Worm (Caenorhabditis elegans) whole organism, L3 larva: Measurements from ENCODE around the gene rbm-42.

ENCODE experiments used
- R02D3.7 ChIP-seq: fragments of 150-350 bp; optimal IDR thresholded peaks from 2 replicates; lab custom pipeline; 2014; ENCODE audit warnings: missing biosample characterization, missing genetic modification characterization
- aly-2 ChIP-seq: fragments of 150-350 bp; optimal IDR thresholded peaks from 2 replicates; lab custom pipeline; 2014; ENCODE audit warnings: missing biosample characterization, missing genetic modification characterization
- ama-1 ChIP-seq: fragments of 150-350 bp; optimal IDR thresholded peaks from 2 replicates; lab custom pipeline; 2018
- ceh-16 ChIP-seq: sonication (generic microtip); optimal IDR thresholded peaks from 2 replicates; lab custom pipeline; 2017; ENCODE audit warnings: missing biosample characterization, missing genetic modification characterization
- ceh-28 ChIP-seq: fragments of 150-350 bp; optimal IDR thresholded peaks from 2 replicates; lab custom pipeline; 2014; ENCODE audit warnings: missing biosample characterization, missing genetic modification reagents, missing genetic modification characterization
- ceh-82 ChIP-seq: fragments of 150-350 bp; optimal IDR thresholded peaks from 2 replicates; lab custom pipeline; 2014; ENCODE audit warnings: missing biosample characterization, missing genetic modification characterization
- ceh-9 ChIP-seq: sonication (generic microtip); optimal IDR thresholded peaks from 2 replicates; lab custom pipeline; 2018; ENCODE audit warnings: missing biosample characterization, missing genetic modification characterization
- daf-12 ChIP-seq: fragments of 150-350 bp; optimal IDR thresholded peaks from 2 replicates; lab custom pipeline; 2014; ENCODE audit warnings: missing biosample characterization, missing genetic modification reagents, missing genetic modification characterization
- egl-5 ChIP-seq: fragments of 150-350 bp; optimal IDR thresholded peaks from 2 replicates; lab custom pipeline; 2017; ENCODE audit warnings: missing biosample characterization, missing genetic modification reagents, missing genetic modification characterization, inconsistent platforms
- elt-1 ChIP-seq: fragments of 150-350 bp; optimal IDR thresholded peaks from 2 replicates; lab custom pipeline; 2014; ENCODE audit warnings: missing biosample characterization, missing genetic modification characterization
- elt-2 ChIP-seq: sonication (generic microtip); optimal IDR thresholded peaks from 2 replicates; lab custom pipeline; 2016; ENCODE audit warnings: missing genetic modification reagents, mild to moderate bottlenecking, missing genetic modification characterization, missing compliant biosample characterization
- elt-3 ChIP-seq, 3 experiments: fragments of 150-350 bp in 1 of 3; sonication (generic microtip) in 2 of 3; optimal IDR thresholded peaks; 2 replicates in 2 of 3; 4 replicates in 1 of 3; lab custom pipeline; 2014 to 2017; ENCODE audit warnings: missing biosample characterization in 3 of 3, missing genetic modification characterization in 3 of 3
- fkh-10 ChIP-seq: sonication (generic microtip); optimal IDR thresholded peaks from 2 replicates; lab custom pipeline; 2017; ENCODE audit warnings: missing biosample characterization, missing genetic modification reagents, missing genetic modification characterization
- fos-1 ChIP-seq: fragments of 150-350 bp; optimal IDR thresholded peaks from 2 replicates; lab custom pipeline; 2014; ENCODE audit warnings: missing biosample characterization, missing genetic modification characterization
- hmg-11 ChIP-seq: sonication (generic microtip); optimal IDR thresholded peaks from 2 replicates; lab custom pipeline; 2016; ENCODE audit warnings: missing genetic modification characterization, missing compliant biosample characterization
- lin-15B ChIP-seq: fragments of 150-350 bp; optimal IDR thresholded peaks from 2 replicates; lab custom pipeline; 2014; ENCODE audit warnings: missing biosample characterization, missing genetic modification characterization
- mml-1 ChIP-seq: fragments of 150-350 bp; sonication (generic microtip); optimal IDR thresholded peaks from 3 replicates; lab custom pipeline; 2014; ENCODE audit warnings: missing biosample characterization, missing genetic modification characterization
- nfya-1 ChIP-seq: sonication (generic microtip); optimal IDR thresholded peaks from 2 replicates; lab custom pipeline; 2017; ENCODE audit warnings: missing genetic modification characterization, mild to moderate bottlenecking, missing compliant biosample characterization, antibody characterized with exemption, moderate library complexity; ENCODE audit not compliant: insufficient read depth
- nhr-11 ChIP-seq: fragments of 150-350 bp; optimal IDR thresholded peaks from 2 replicates; lab custom pipeline; 2014; ENCODE audit warnings: missing biosample characterization, missing genetic modification characterization
- nhr-12 ChIP-seq: fragments of 150-350 bp; optimal IDR thresholded peaks from 2 replicates; lab custom pipeline; 2014; ENCODE audit warnings: missing biosample characterization, missing genetic modification characterization
- nhr-23 ChIP-seq: fragments of 150-350 bp; optimal IDR thresholded peaks from 2 replicates; lab custom pipeline; 2014; ENCODE audit warnings: missing biosample characterization, missing genetic modification reagents, missing genetic modification characterization
- nhr-237 ChIP-seq: fragments of 150-350 bp; optimal IDR thresholded peaks from 2 replicates; lab custom pipeline; 2014; ENCODE audit warnings: missing biosample characterization, missing genetic modification characterization
- nhr-28 ChIP-seq: fragments of 150-350 bp; optimal IDR thresholded peaks from 2 replicates; lab custom pipeline; 2014; ENCODE audit warnings: missing biosample characterization, missing genetic modification characterization
- nhr-43 ChIP-seq: sonication (generic microtip); optimal IDR thresholded peaks from 2 replicates; lab custom pipeline; 2016; ENCODE audit warnings: mild to moderate bottlenecking, missing genetic modification characterization, missing compliant biosample characterization; ENCODE audit not compliant: poor library complexity, severe bottlenecking
- nhr-67 ChIP-seq: fragments of 150-350 bp; optimal IDR thresholded peaks from 2 replicates; lab custom pipeline; 2014; ENCODE audit warnings: missing biosample characterization, missing genetic modification characterization
- nhr-76 ChIP-seq: fragments of 150-350 bp; sonication (generic microtip); optimal IDR thresholded peaks from 5 replicates; lab custom pipeline; 2014; ENCODE audit warnings: missing biosample characterization, missing genetic modification characterization
- nhr-77 ChIP-seq: fragments of 150-350 bp; optimal IDR thresholded peaks from 2 replicates; lab custom pipeline; 2014; ENCODE audit warnings: missing biosample characterization, missing genetic modification characterization
- pha-4 ChIP-seq: fragments of 150-350 bp; optimal IDR thresholded peaks from 2 replicates; lab custom pipeline; 2014; ENCODE audit warnings: missing biosample characterization, missing genetic modification reagents, missing genetic modification characterization
- pqm-1 ChIP-seq: fragments of 150-350 bp; optimal IDR thresholded peaks from 2 replicates; lab custom pipeline; 2017; ENCODE audit warnings: missing biosample characterization, missing genetic modification characterization, inconsistent platforms
- skn-1 ChIP-seq: fragments of 150-350 bp; optimal IDR thresholded peaks from 2 replicates; lab custom pipeline; 2014; ENCODE audit warnings: missing biosample characterization, missing genetic modification characterization
- unc-62 ChIP-seq: fragments of 150-350 bp; sonication (generic microtip); optimal IDR thresholded peaks from 4 replicates; lab custom pipeline; 2014; ENCODE audit warnings: missing biosample characterization, missing genetic modification reagents, missing genetic modification characterization
- zag-1 ChIP-seq: fragments of 150-350 bp; optimal IDR thresholded peaks from 2 replicates; lab custom pipeline; 2014; ENCODE audit warnings: missing biosample characterization, missing genetic modification characterization
- ztf-4 ChIP-seq: fragments of 150-350 bp; optimal IDR thresholded peaks from 2 replicates; lab custom pipeline; 2014; ENCODE audit warnings: missing biosample characterization, missing genetic modification characterization

Gene rbm-42

ce11 chrIII:5181641-5182040 is 28.6 kb upstream of the rbm-42 start:
- TF ChIP-seq ama-1 (lab: Kevin White, UChicago) (no peak), nfya-1 (tag; lab: Kevin White, UChicago) (peak; percentile 30)

- TF ChIP-seq ztf-4 (tag; lab: Kevin White, UChicago) (no peak), pha-4 (tag; lab: Kevin White, UChicago) (no peak), aly-2 (tag; lab: Kevin White, UChicago) (no peak), nhr-67 (no peak), hmg-11 (tag; lab: Kevin White, UChicago) (no peak), nfya-1 (tag; lab: Kevin White, UChicago) (no peak), lin-15B (tag; lab: Kevin White, UChicago) (no peak), nhr-76 (tag; lab: Kevin White, UChicago) (no peak), ceh-28 (tag; lab: Kevin White, UChicago) (no peak), mml-1 (tag; lab: Kevin White, UChicago) (no peak), ama-1 (lab: Kevin White, UChicago) (no peak), nhr-23 (tag; lab: Kevin White, UChicago) (no peak), fkh-10 (no peak), unc-62 (GFP tag; lab: Kevin White, UChicago) (no peak), nhr-11 (tag; lab: Kevin White, UChicago) (no peak), R02D3.7 (tag; lab: Kevin White, UChicago) (no peak), egl-5 (tag; lab: Kevin White, UChicago) (no peak), skn-1 (tag; lab: Kevin White, UChicago) (no peak), pqm-1 (tag; lab: Kevin White, UChicago) (no peak), nhr-28 (tag; lab: Kevin White, UChicago) (no peak)
Measured at ce11 chrIII:5181217-5181616, 28.2 kb upstream of the rbm-42 start.

- peak; percentile 14 for TF ChIP-seq nfya-1 (tag; lab: Kevin White, UChicago)
- peak; percentile 6 for TF ChIP-seq pha-4 (tag; lab: Kevin White, UChicago)
- no peak for TF ChIP-seq nhr-67
- peak; percentile 67 for TF ChIP-seq elt-2 (tag; lab: Kevin White, UChicago)
- no peak for TF ChIP-seq ceh-16 (tag; lab: Kevin White, UChicago)
- TF ChIP-seq mml-1 (tag; lab: Kevin White, UChicago): no peak
Measured at ce11 chrIII:5180588-5180987, 27.6 kb upstream of the rbm-42 start.

- no peak for TF ChIP-seq ztf-4 (tag; lab: Kevin White, UChicago)
- peak; percentile 95 for TF ChIP-seq nfya-1 (tag; lab: Kevin White, UChicago)
- TF ChIP-seq fos-1: no peak
Measured at ce11 chrIII:5179166-5179565, 26.1 kb upstream of the rbm-42 start.

- TF ChIP-seq nhr-12 (tag; lab: Kevin White, UChicago): no peak
- TF ChIP-seq ceh-82 (tag; lab: Kevin White, UChicago): no peak
- no peak for TF ChIP-seq nhr-43
- no peak for TF ChIP-seq ama-1 (lab: Kevin White, UChicago)
Measured at ce11 chrIII:5173622-5174021, 20.6 kb upstream of the rbm-42 start, which contains the start of gene cid-1. cid-1 (plus strand) TSS chrIII:5173922.

- TF ChIP-seq pqm-1 (tag; lab: Kevin White, UChicago) (no peak), elt-2 (tag; lab: Kevin White, UChicago) (no peak), aly-2 (tag; lab: Kevin White, UChicago) (no peak), nhr-77 (tag; lab: Kevin White, UChicago) (no peak), mml-1 (tag; lab: Kevin White, UChicago) (no peak), elt-1 (tag; lab: Kevin White, UChicago) (no peak), ztf-4 (tag; lab: Kevin White, UChicago) (no peak), fkh-10 (no peak), nhr-237 (tag; lab: Kevin White, UChicago) (no peak), nhr-12 (tag; lab: Kevin White, UChicago) (no peak), elt-3 (tag; optimal IDR thresholded peaks at IDR 0.05; lab: Kevin White, UChicago) (no peak), zag-1 (tag; lab: Kevin White, UChicago) (no peak), daf-12 (tag; lab: Kevin White, UChicago) (no peak), ceh-9 (tag; lab: Kevin White, UChicago) (no peak)
Measured at ce11 chrIII:5173139-5173538, 20.1 kb upstream of the rbm-42 start, which contains the start of gene emb-1. emb-1 (plus strand) TSS chrIII:5173439.
